Fruit fly (Drosophila melanogaster) whole organism, embryonic: ENCODE measurements around the gene klu.
A peak's percentile ranks its signal among the peaks of the same experiment; 100 is the strongest.

Experiments used
- Abd-B ChIP-seq: fragments of 200-800 bp; sonication (Bioruptor generic); optimal IDR thresholded peaks from 2 replicates; lab custom pipeline; 2018; ENCODE audit warnings: missing biosample characterization, mild to moderate bottlenecking, missing genetic modification characterization, moderate library complexity
- Asciz ChIP-seq: fragments of 200-800 bp; sonication (Bioruptor generic); optimal IDR thresholded peaks from 2 replicates; lab custom pipeline; 2017; ENCODE audit warnings: missing biosample characterization, mild to moderate bottlenecking, missing genetic modification characterization, missing genetic modification reagents
- Blimp-1 ChIP-seq: fragments of 200-800 bp; sonication (Bioruptor generic); optimal IDR thresholded peaks from 3 replicates; lab custom pipeline; 2018; ENCODE audit warnings: missing biosample characterization, missing genetic modification characterization, mild to moderate bottlenecking, moderate library complexity, missing genetic modification reagents
- BtbVII ChIP-seq: fragments of 200-800 bp; sonication (Bioruptor generic); optimal IDR thresholded peaks from 3 replicates; lab custom pipeline; 2017; ENCODE audit warnings: missing biosample characterization, mild to moderate bottlenecking, missing genetic modification characterization
- CG10209 ChIP-seq: fragments of 200-800 bp; sonication (Bioruptor generic); optimal IDR thresholded peaks from 3 replicates; lab custom pipeline; 2017; ENCODE audit warnings: missing biosample characterization, mild to moderate bottlenecking, missing genetic modification characterization, missing genetic modification reagents
- CG10267 ChIP-seq: fragments of 200-800 bp; sonication (Bioruptor generic); optimal IDR thresholded peaks from 2 replicates; lab custom pipeline; 2018; ENCODE audit warnings: missing biosample characterization, mild to moderate bottlenecking, missing genetic modification characterization, moderate library complexity
- CG15696 ChIP-seq: fragments of 200-800 bp; sonication (Bioruptor generic); optimal IDR thresholded peaks from 2 replicates; lab custom pipeline; 2019; ENCODE audit warnings: missing biosample characterization, mild to moderate bottlenecking, missing genetic modification characterization, moderate library complexity
- CG1602 ChIP-seq: fragments of 200-800 bp; sonication (Bioruptor generic); optimal IDR thresholded peaks from 3 replicates; lab custom pipeline; 2016; ENCODE audit warnings: missing biosample characterization, missing genetic modification characterization
- CG17385 ChIP-seq: fragments of 200-800 bp; sonication (Bioruptor generic); optimal IDR thresholded peaks from 3 replicates; lab custom pipeline; 2018; ENCODE audit warnings: missing biosample characterization, mild to moderate bottlenecking, missing genetic modification characterization
- CG2199 ChIP-seq: fragments of 200-800 bp; sonication (Bioruptor generic); IDR thresholded peaks from 3 replicates; pipeline ENCODE4 v1.3.6; 2022; ENCODE audit warnings: missing biosample characterization, missing genetic modification characterization
- CG2202 ChIP-seq: fragments of 200-800 bp; sonication (Bioruptor generic); optimal IDR thresholded peaks from 2 replicates; lab custom pipeline; 2018; ENCODE audit warnings: missing biosample characterization, mild to moderate bottlenecking, missing genetic modification characterization
- CG2678 ChIP-seq: fragments of 200-800 bp; sonication (Bioruptor generic); optimal IDR thresholded peaks from 3 replicates; lab custom pipeline; 2019; ENCODE audit warnings: missing biosample characterization, mild to moderate bottlenecking, missing genetic modification characterization, moderate library complexity
- CG2712 ChIP-seq: fragments of 200-800 bp; optimal IDR thresholded peaks from 3 replicates; lab custom pipeline; 2019; ENCODE audit warnings: missing biosample characterization, mild to moderate bottlenecking, missing genetic modification characterization, moderate library complexity
- CG2875 ChIP-seq: fragments of 200-800 bp; sonication (Bioruptor generic); optimal IDR thresholded peaks from 2 replicates; lab custom pipeline; 2017; ENCODE audit warnings: missing biosample characterization, mild to moderate bottlenecking, missing genetic modification characterization, missing genetic modification reagents
- CG30403 ChIP-seq: fragments of 200-800 bp; sonication (Bioruptor generic); optimal IDR thresholded peaks from 3 replicates; lab custom pipeline; 2016; ENCODE audit warnings: missing biosample characterization, missing genetic modification characterization
- CG31441 ChIP-seq: fragments of 200-800 bp; sonication (Bioruptor generic); IDR thresholded peaks from 2 replicates; pipeline ENCODE4 v1.3.6; 2022; ENCODE audit warnings: missing biosample characterization, missing genetic modification characterization
- CG42726 ChIP-seq: fragments of 200-800 bp; sonication (Bioruptor generic); IDR thresholded peaks from 2 replicates; pipeline ENCODE4 v1.3.6; 2022; ENCODE audit warnings: missing biosample characterization, missing genetic modification characterization; ENCODE audit not compliant: partially characterized antibody
- CG4424 ChIP-seq: fragments of 200-800 bp; sonication (Bioruptor generic); optimal IDR thresholded peaks from 3 replicates; lab custom pipeline; 2016; ENCODE audit warnings: missing biosample characterization, missing genetic modification characterization
- CG6254 ChIP-seq: fragments of 200-800 bp; sonication (Bioruptor generic); optimal IDR thresholded peaks from 3 replicates; lab custom pipeline; 2017; ENCODE audit warnings: mild to moderate bottlenecking, missing biosample characterization, missing genetic modification reagents, missing genetic modification characterization
- CG6689 ChIP-seq: fragments of 200-800 bp; sonication (Bioruptor generic); IDR thresholded peaks from 2 replicates; pipeline ENCODE4 v1.3.6; 2022; ENCODE audit warnings: missing biosample characterization, missing genetic modification characterization
- CG7839 ChIP-seq: fragments of 200-800 bp; sonication (Bioruptor generic); optimal IDR thresholded peaks from 3 replicates; lab custom pipeline; 2018; ENCODE audit warnings: missing biosample characterization, mild to moderate bottlenecking, missing genetic modification characterization, moderate library complexity
- CG8089 ChIP-seq: fragments of 200-800 bp; sonication (Bioruptor generic); optimal IDR thresholded peaks from 3 replicates; lab custom pipeline; 2016; ENCODE audit warnings: missing biosample characterization, missing genetic modification characterization
- CG8478 ChIP-seq: fragments of >200 bp; optimal IDR thresholded peaks from 2 replicates; lab custom pipeline; 2018
- CG8924 ChIP-seq: fragments of 200-800 bp; optimal IDR thresholded peaks from 3 replicates; lab custom pipeline; 2019; ENCODE audit warnings: missing biosample characterization, mild to moderate bottlenecking, missing genetic modification characterization, moderate library complexity
- Mad ChIP-seq: fragments of 200-800 bp; sonication (Bioruptor generic); optimal IDR thresholded peaks from 2 replicates; lab custom pipeline; 2016; ENCODE audit warnings: missing biosample characterization, missing genetic modification characterization
- Nf-YC ChIP-seq: fragments of 200-800 bp; optimal IDR thresholded peaks from 3 replicates; lab custom pipeline; 2019; ENCODE audit warnings: missing biosample characterization, mild to moderate bottlenecking, missing genetic modification characterization, moderate library complexity
- Optix ChIP-seq: fragments of 200-800 bp; sonication (Bioruptor generic); IDR thresholded peaks from 3 replicates; pipeline ENCODE4 v1.3.6; 2022; ENCODE audit warnings: missing biosample characterization, missing genetic modification characterization
- PHDP ChIP-seq: fragments of 200-800 bp; sonication (Bioruptor generic); optimal IDR thresholded peaks from 3 replicates; lab custom pipeline; 2018; ENCODE audit warnings: missing biosample characterization, mild to moderate bottlenecking, missing genetic modification characterization, moderate library complexity
- Sox100B ChIP-seq: fragments of 200-800 bp; sonication (Bioruptor generic); optimal IDR thresholded peaks from 3 replicates; lab custom pipeline; 2018; ENCODE audit warnings: missing biosample characterization, mild to moderate bottlenecking, missing genetic modification characterization
- Sox102F ChIP-seq: fragments of 200-800 bp; sonication (Bioruptor generic); optimal IDR thresholded peaks from 2 replicates; lab custom pipeline; 2018; ENCODE audit warnings: missing biosample characterization, mild to moderate bottlenecking, missing genetic modification characterization, moderate library complexity
- Spps ChIP-seq: fragments of 200-800 bp; sonication (Bioruptor generic); optimal IDR thresholded peaks from 2 replicates; lab custom pipeline; 2018; ENCODE audit warnings: missing biosample characterization, mild to moderate bottlenecking, missing genetic modification characterization
- Xrp1 ChIP-seq: fragments of 200-800 bp; sonication (Bioruptor generic); IDR thresholded peaks from 2 replicates; pipeline ENCODE4 v1.3.6; 2022; ENCODE audit warnings: missing biosample characterization, missing genetic modification characterization
- az2 ChIP-seq: fragments of 200-800 bp; sonication (Bioruptor generic); optimal IDR thresholded peaks from 3 replicates; lab custom pipeline; 2016; ENCODE audit warnings: missing biosample characterization, missing genetic modification characterization
- bsh ChIP-seq, 2 experiments: fragments of 200-800 bp; sonication (Bioruptor generic); optimal IDR thresholded peaks; 2 replicates each; lab custom pipeline; 2017 to 2018; ENCODE audit warnings: mild to moderate bottlenecking in 2 of 2, missing biosample characterization in 2 of 2, missing genetic modification characterization in 2 of 2, moderate library complexity in 1 of 2
- chinmo ChIP-seq: fragments of 200-800 bp; sonication (Bioruptor generic); IDR thresholded peaks from 4 replicates; pipeline ENCODE4 v1.3.6; 2022; ENCODE audit warnings: missing biosample characterization, missing genetic modification characterization; ENCODE audit not compliant: partially characterized antibody
- crp ChIP-seq, 2 experiments: fragments of 200-800 bp; sonication (Bioruptor generic); optimal IDR thresholded peaks; 2 replicates in 1 of 2; 3 replicates in 1 of 2; lab custom pipeline; 2017; ENCODE audit warnings: missing biosample characterization in 2 of 2, missing genetic modification characterization in 2 of 2, mild to moderate bottlenecking in 1 of 2, moderate library complexity in 1 of 2
- emc ChIP-seq: fragments of 200-800 bp; sonication (Bioruptor generic); optimal IDR thresholded peaks from 2 replicates; lab custom pipeline; 2016; ENCODE audit warnings: missing biosample characterization, missing genetic modification characterization
- ewg ChIP-seq: fragments of 200-800 bp; sonication (Bioruptor generic); optimal IDR thresholded peaks from 3 replicates; lab custom pipeline; 2017; ENCODE audit warnings: mild to moderate bottlenecking, missing biosample characterization, missing genetic modification reagents, missing genetic modification characterization
- fru ChIP-seq: fragments of >200 bp; optimal IDR thresholded peaks from 2 replicates; lab custom pipeline; 2017
- grau ChIP-seq: fragments of 200-800 bp; optimal IDR thresholded peaks from 3 replicates; lab custom pipeline; 2019; ENCODE audit warnings: missing biosample characterization, mild to moderate bottlenecking, missing genetic modification characterization, moderate library complexity
- lola ChIP-seq, 3 experiments: fragments of >200 bp in 2 of 3; fragments of 200-800 bp in 1 of 3; sonication (Bioruptor generic) in 1 of 3; optimal IDR thresholded peaks; 2 replicates each; lab custom pipeline; 2017 to 2019; ENCODE audit warnings: missing biosample characterization in 3 of 3, missing genetic modification characterization in 3 of 3, mild to moderate bottlenecking in 1 of 3, moderate library complexity in 1 of 3
- nerfin-1 ChIP-seq: fragments of 200-800 bp; sonication (Bioruptor generic); optimal IDR thresholded peaks from 3 replicates; lab custom pipeline; 2019; ENCODE audit warnings: missing biosample characterization, mild to moderate bottlenecking, missing genetic modification characterization, moderate library complexity
- ranshi ChIP-seq: fragments of 200-800 bp; sonication (Bioruptor generic); IDR thresholded peaks from 2 replicates; pipeline ENCODE4 v1.3.6; 2022; ENCODE audit warnings: missing biosample characterization, missing genetic modification characterization
- rib ChIP-seq: fragments of 200-800 bp; sonication (Bioruptor generic); IDR thresholded peaks from 2 replicates; pipeline ENCODE4 v1.3.6; 2022; ENCODE audit warnings: missing biosample characterization, missing genetic modification characterization
- sc ChIP-seq, 3 experiments: fragments of >200 bp in 2 of 3; fragments of 200-800 bp in 1 of 3; sonication (Bioruptor generic) in 1 of 3; optimal IDR thresholded peaks; 2 replicates in 2 of 3; 3 replicates in 1 of 3; lab custom pipeline; 2017; ENCODE audit warnings: mild to moderate bottlenecking in 1 of 3, missing biosample characterization in 1 of 3, missing genetic modification characterization in 1 of 3, missing genetic modification reagents in 1 of 3
- tgo ChIP-seq: fragments of 200-800 bp; sonication (Bioruptor generic); IDR thresholded peaks from 3 replicates; pipeline ENCODE4 v1.3.6; 2022; ENCODE audit warnings: missing biosample characterization, missing genetic modification characterization
- trh ChIP-seq: fragments of 200-800 bp; sonication (Bioruptor generic); optimal IDR thresholded peaks from 2 replicates; lab custom pipeline; 2016; ENCODE audit warnings: missing biosample characterization, missing genetic modification characterization
- twi ChIP-seq: fragments of 200-800 bp; optimal IDR thresholded peaks from 2 replicates; lab custom pipeline; 2019; ENCODE audit warnings: missing biosample characterization, mild to moderate bottlenecking, missing genetic modification characterization, moderate library complexity
- unpg ChIP-seq: fragments of 200-800 bp; sonication (Bioruptor generic); optimal IDR thresholded peaks from 3 replicates; lab custom pipeline; 2018; ENCODE audit warnings: missing biosample characterization, mild to moderate bottlenecking, missing genetic modification characterization, moderate library complexity

klu gene

dm6 chr3L:10951109-10951508, 57.9 kb downstream of the klu start (continued):
- TF ChIP-seq CG10209 (GFP tag; lab: Kevin White, UChicago) (peak; percentile 23), BtbVII (GFP tag; lab: Kevin White, UChicago) (no peak), CG42726 (GFP tag; lab: Robert Waterston, UW) (no peak), CG8478 (lab: Kevin White, UChicago) (no peak), CG2199 (GFP tag; lab: Robert Waterston, UW) (no peak), rib (GFP tag; lab: Robert Waterston, UW) (no peak), CG2712 (peak; percentile 87), Blimp-1 (GFP tag; lab: Kevin White, UChicago) (peak; percentile 59), bsh (GFP tag; optimal IDR thresholded peaks at IDR 0.05; lab: Kevin White, UChicago) (peak in 1 of 2 experiments; percentile 63), CG10267 (tag; lab: Kevin White, UChicago) (peak; percentile 61), crp (GFP tag; optimal IDR thresholded peaks at IDR 0.05; lab: Kevin White, UChicago) (no peak), CG30403 (GFP tag; lab: Kevin White, UChicago) (peak; percentile 4), Spps (peak; percentile 43), CG8089 (GFP tag; lab: Kevin White, UChicago) (no peak), CG15696 (tag; lab: Kevin White, UChicago) (peak; percentile 35), lola (GFP tag; optimal IDR thresholded peaks at IDR 0.05; lab: Kevin White, UChicago) (peak in 1 of 3 experiments; percentile 86), Xrp1 (GFP tag; lab: Robert Waterston, UW) (peak; percentile 52; the same call in 1 of the 2 replicates), nerfin-1 (tag; lab: Kevin White, UChicago) (peak; percentile 26), tgo (no peak), Nf-YC (no peak), Mad (no peak), Sox100B (GFP tag; lab: Kevin White, UChicago) (peak; percentile 67), Asciz (peak; percentile 28), chinmo (GFP tag; lab: Robert Waterston, UW) (no peak), CG2678 (peak; percentile 59), Sox102F (GFP tag; lab: Kevin White, UChicago) (peak; percentile 65), twi (tag; lab: Kevin White, UChicago) (peak; percentile 39), grau (tag; lab: Kevin White, UChicago) (peak; percentile 62), CG31441 (GFP tag; lab: Robert Waterston, UW) (peak; percentile 80), Abd-B (GFP tag; lab: Kevin White, UChicago) (peak; percentile 24), CG6254 (GFP tag; lab: Kevin White, UChicago) (peak; percentile 13), sc (optimal IDR thresholded peaks at IDR 0.05; lab: Kevin White, UChicago) (no peak), sc (GFP tag; optimal IDR thresholded peaks at IDR 0.05; lab: Kevin White, UChicago) (peak; percentile 40), ewg (GFP tag; lab: Kevin White, UChicago) (peak; percentile 19), unpg (GFP tag; lab: Kevin White, UChicago) (peak; percentile 46), Optix (no peak), fru (lab: Kevin White, UChicago) (no peak), trh (GFP tag; lab: Kevin White, UChicago) (no peak), ranshi (GFP tag; lab: Robert Waterston, UW) (no peak), CG8924 (tag; lab: Kevin White, UChicago) (peak; percentile 59), az2 (peak; percentile 14), CG2202 (tag; lab: Kevin White, UChicago) (peak; percentile 19), CG1602 (GFP tag; lab: Kevin White, UChicago) (no peak), CG17385 (GFP tag; lab: Kevin White, UChicago) (peak; percentile 11), CG7839 (peak; percentile 44), CG4424 (GFP tag; lab: Kevin White, UChicago) (peak; percentile 9), PHDP (tag; lab: Kevin White, UChicago) (peak; percentile 30), CG6689 (GFP tag; lab: Robert Waterston, UW) (0 out of 2 replicates have a peak, but pooled peaks have one; percentile 12), CG2875 (GFP tag; lab: Kevin White, UChicago) (peak; percentile 3), emc (GFP tag; lab: Kevin White, UChicago) (no peak)
